Worm (Caenorhabditis elegans): ENCODE measurements around the gene C25F9.5.

- TF ChIP-seq snpc-4 (tag; optimal IDR thresholded peaks at IDR 0.05) (no peak), nhr-28 (tag; optimal IDR thresholded peaks at IDR 0.05) (no peak), lsy-2 (tag; optimal IDR thresholded peaks at IDR 0.05) (no peak), drap-1 (GFP tag; optimal IDR thresholded peaks at IDR 0.05) (no peak), elt-3 (tag; optimal IDR thresholded peaks at IDR 0.05) (no peak), nhr-237 (tag; optimal IDR thresholded peaks at IDR 0.05) (no peak), unc-120 (tag; optimal IDR thresholded peaks at IDR 0.05; ENCODE audit: poor library complexity, severe bottlenecking) (no peak), ceh-83 (GFP tag; optimal IDR thresholded peaks at IDR 0.05) (no peak), nhr-76 (tag; optimal IDR thresholded peaks at IDR 0.05) (no peak), pha-4 (tag; optimal IDR thresholded peaks at IDR 0.05) (no peak)
These were observed 20.4 kb upstream of the C25F9.5 start, which contains the start of gene srw-85 for ce11 chrV:19431036-19431435.

Data from whole organism, mixed stage, embryonic.